Fruit fly (Drosophila melanogaster): ENCODE data around the gene CG44837.

Gene CG44837

DNA sequence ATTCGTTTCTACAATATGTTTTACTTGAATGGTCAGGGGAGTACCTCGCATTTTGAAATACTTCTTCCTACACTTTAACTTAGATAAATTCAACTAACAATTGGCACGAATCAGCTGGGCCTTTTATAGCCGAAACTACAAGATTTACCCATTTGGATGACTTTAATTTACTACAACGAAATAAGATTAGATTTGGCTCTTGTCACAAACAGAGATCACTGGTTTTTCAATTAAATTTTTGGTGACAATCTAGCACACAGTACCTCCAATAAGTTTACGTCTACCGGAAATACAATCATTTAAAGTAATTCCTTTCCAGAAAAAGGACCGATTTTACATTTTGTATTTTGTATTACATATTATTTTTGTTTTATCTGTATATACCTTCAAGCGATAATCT lies 6.1 kb upstream of the CG44837 start, which contains the start of gene CG5883:
Gene CG5883 (minus strand): TSS at position 101 of the 400 bp plus-strand sequence.
- TF ChIP-seq EcR (GFP tag; optimal IDR thresholded peaks at IDR 0.05), result no peak
- no peak for TF ChIP-seq Dll (optimal IDR thresholded peaks at IDR 0.05)
- no peak for TF ChIP-seq usp (GFP tag; optimal IDR thresholded peaks at IDR 0.05)
- no peak for TF ChIP-seq psq (optimal IDR thresholded peaks at IDR 0.05)
- no peak for TF ChIP-seq pan (optimal IDR thresholded peaks at IDR 0.05)
- TF ChIP-seq CG8478 (optimal IDR thresholded peaks at IDR 0.05), result no peak

DNA sequence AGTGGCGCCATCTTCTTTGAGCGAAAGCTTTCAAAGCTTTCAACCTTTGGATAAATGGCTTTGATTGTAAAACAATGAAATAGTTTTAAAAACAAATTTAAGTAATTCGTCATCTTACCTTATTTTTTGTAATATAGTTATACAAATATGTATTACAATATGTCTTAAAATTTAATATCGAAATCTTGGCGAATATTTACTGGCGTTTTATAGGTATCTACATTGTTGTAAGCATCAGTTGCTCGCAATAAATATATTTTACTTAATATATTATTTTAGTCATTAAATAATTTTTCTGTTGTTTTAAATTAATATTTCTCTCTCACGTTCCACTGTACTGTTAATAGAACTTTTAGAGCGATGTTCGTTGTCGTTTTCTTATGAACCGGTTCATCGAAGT lies 2.9 kb upstream of the CG44837 start, which contains the start of gene Rpt4R:
Gene Rpt4R (plus strand): TSS at position 301 of the 400 bp plus-strand sequence.
- no peak for TF ChIP-seq EcR (GFP tag; optimal IDR thresholded peaks at IDR 0.05)
- no peak for TF ChIP-seq CG8478 (optimal IDR thresholded peaks at IDR 0.05)
- no peak for TF ChIP-seq Dll (optimal IDR thresholded peaks at IDR 0.05)
- TF ChIP-seq usp (GFP tag; optimal IDR thresholded peaks at IDR 0.05), result no peak
- no peak for TF ChIP-seq pan (optimal IDR thresholded peaks at IDR 0.05)
- TF ChIP-seq psq (optimal IDR thresholded peaks at IDR 0.05), result no peak

DNA sequence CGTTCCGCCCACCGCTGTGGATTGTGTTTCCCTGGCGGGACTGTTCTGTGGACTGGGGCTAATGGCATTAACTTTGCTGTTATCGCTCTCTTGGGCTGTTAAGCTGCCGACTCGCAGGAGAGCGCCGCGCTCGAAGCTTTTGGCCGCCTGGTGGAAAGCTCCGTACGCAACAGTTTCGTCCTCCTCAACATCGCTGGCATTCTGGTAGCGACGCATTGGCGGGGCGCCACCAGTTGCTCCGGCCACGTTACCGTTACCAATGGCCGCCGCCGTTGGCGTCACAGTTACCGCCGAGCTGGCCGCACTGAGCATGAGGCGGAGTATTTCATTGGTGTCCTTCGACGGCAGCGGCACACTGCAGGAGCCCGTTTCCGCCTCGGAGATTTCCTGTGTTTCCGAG lies 1.4 kb downstream of the CG44837 start:
- TF ChIP-seq pan (optimal IDR thresholded peaks at IDR 0.05) (no peak), psq (optimal IDR thresholded peaks at IDR 0.05) (no peak), EcR (GFP tag; optimal IDR thresholded peaks at IDR 0.05) (no peak), CG8478 (optimal IDR thresholded peaks at IDR 0.05) (no peak), usp (GFP tag; optimal IDR thresholded peaks at IDR 0.05) (no peak), Dll (optimal IDR thresholded peaks at IDR 0.05) (no peak)

- TF ChIP-seq EcR (GFP tag; optimal IDR thresholded peaks at IDR 0.05), result no peak
- TF ChIP-seq usp (GFP tag; optimal IDR thresholded peaks at IDR 0.05), result no peak
- TF ChIP-seq psq (optimal IDR thresholded peaks at IDR 0.05), result no peak
- no peak for TF ChIP-seq CG8478 (optimal IDR thresholded peaks at IDR 0.05)
- TF ChIP-seq Dll (optimal IDR thresholded peaks at IDR 0.05), result no peak
- no peak for TF ChIP-seq pan (optimal IDR thresholded peaks at IDR 0.05)
These were observed 7.1 kb downstream of the CG44837 start for dm6 chr3L:11931619-11932018.

DNA sequence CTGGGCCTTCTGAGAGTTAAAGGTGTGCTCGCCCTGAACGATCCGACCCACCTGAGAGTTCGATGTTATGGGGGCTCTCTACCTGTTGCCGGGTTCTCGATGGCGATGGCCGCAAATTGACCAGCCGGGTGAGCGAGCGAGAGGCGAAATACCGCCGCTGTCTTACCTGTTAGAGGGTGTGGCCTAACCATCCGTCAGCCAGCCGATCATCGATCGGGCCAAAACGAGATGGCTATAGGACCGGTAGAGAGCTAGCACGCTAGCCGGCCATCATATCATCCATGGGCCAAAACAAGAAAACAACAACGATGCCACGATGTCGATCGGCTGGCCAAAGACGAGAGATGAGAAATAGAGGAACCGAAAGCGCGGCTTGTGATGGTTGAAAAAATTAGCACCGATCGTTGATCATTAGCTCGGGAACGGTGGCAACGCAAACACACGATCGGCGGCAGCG lies 11.4 kb downstream of the CG44837 start, which contains the start of gene byn:
Gene byn (plus strand): TSS at position 407 of the 457 bp plus-strand sequence.
- TF ChIP-seq usp (GFP tag; optimal IDR thresholded peaks at IDR 0.05) (no peak), Dll (optimal IDR thresholded peaks at IDR 0.05) (peak; percentile 35)

- TF ChIP-seq psq (optimal IDR thresholded peaks at IDR 0.05), result no peak
- TF ChIP-seq usp (GFP tag; optimal IDR thresholded peaks at IDR 0.05), result no peak
- TF ChIP-seq Dll (optimal IDR thresholded peaks at IDR 0.05), result no peak
- no peak for TF ChIP-seq pan (optimal IDR thresholded peaks at IDR 0.05)
- no peak for TF ChIP-seq EcR (GFP tag; optimal IDR thresholded peaks at IDR 0.05)
- no peak for TF ChIP-seq CG8478 (optimal IDR thresholded peaks at IDR 0.05)
These were observed 13.3 kb downstream of the CG44837 start for dm6 chr3L:11925382-11925781.

- TF ChIP-seq EcR (GFP tag; optimal IDR thresholded peaks at IDR 0.05), result no peak
- no peak for TF ChIP-seq psq (optimal IDR thresholded peaks at IDR 0.05)
- TF ChIP-seq usp (GFP tag; optimal IDR thresholded peaks at IDR 0.05), result no peak
- TF ChIP-seq CG8478 (optimal IDR thresholded peaks at IDR 0.05), result no peak
- no peak for TF ChIP-seq Dll (optimal IDR thresholded peaks at IDR 0.05)
- TF ChIP-seq pan (optimal IDR thresholded peaks at IDR 0.05), result no peak
These were observed 14.0 kb downstream of the CG44837 start, which contains the start of gene SdhAL for dm6 chr3L:11924657-11925056. Gene SdhAL (minus strand): TSS chr3L:11924757.

- TF ChIP-seq CG8478 (optimal IDR thresholded peaks at IDR 0.05) (no peak), psq (optimal IDR thresholded peaks at IDR 0.05) (no peak), usp (GFP tag; optimal IDR thresholded peaks at IDR 0.05) (no peak), Dll (optimal IDR thresholded peaks at IDR 0.05) (no peak), EcR (GFP tag; optimal IDR thresholded peaks at IDR 0.05) (no peak), pan (optimal IDR thresholded peaks at IDR 0.05) (no peak)
These were observed 17.5 kb downstream of the CG44837 start, which contains the start of gene CG11588 for dm6 chr3L:11921213-11921612. Gene CG11588 (plus strand): TSS chr3L:11921513.

DNA sequence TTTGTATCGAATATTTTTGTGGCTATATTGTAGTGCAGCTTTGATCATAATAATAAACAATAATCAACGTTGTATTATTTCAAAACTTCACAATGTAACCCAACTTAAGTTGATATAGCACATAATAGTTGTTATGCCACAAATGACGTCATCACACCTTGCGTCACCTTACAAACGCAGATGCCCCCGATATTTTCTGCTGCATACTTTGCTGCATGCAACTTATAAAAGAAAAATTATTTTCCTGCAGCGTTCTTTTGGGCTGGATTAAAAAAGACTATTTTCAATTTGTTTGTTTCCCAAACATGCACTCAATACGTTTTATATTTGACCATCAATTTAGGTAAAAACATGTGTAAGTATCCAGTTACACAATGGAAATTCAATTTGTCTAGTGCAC lies 20.5 kb downstream of the CG44837 start:
- no peak for TF ChIP-seq Dll (optimal IDR thresholded peaks at IDR 0.05)
- no peak for TF ChIP-seq pan (optimal IDR thresholded peaks at IDR 0.05)
- no peak for TF ChIP-seq psq (optimal IDR thresholded peaks at IDR 0.05)
- no peak for TF ChIP-seq CG8478 (optimal IDR thresholded peaks at IDR 0.05)
- TF ChIP-seq usp (GFP tag; optimal IDR thresholded peaks at IDR 0.05), result no peak
- TF ChIP-seq EcR (GFP tag; optimal IDR thresholded peaks at IDR 0.05), result no peak

DNA sequence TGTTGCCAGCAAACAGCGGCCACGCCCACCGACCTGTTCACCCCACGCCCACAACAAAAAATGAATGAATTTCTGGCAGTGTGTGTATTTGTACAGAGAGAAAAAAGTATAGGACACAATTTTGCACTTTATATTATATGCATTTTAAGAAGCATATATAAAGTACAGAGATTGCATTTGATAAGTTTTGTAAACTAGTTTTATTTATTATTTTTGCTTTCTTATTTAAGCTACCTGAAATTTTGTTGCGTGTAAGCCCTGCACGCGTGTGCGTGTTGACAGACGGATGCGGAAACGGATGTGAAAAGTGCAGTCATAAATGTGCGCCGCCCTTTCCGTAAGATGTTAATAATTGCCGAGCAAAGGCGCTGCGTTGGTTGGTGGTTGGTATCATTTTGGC lies 41.9 kb downstream of the CG44837 start:
- TF ChIP-seq usp (GFP tag; optimal IDR thresholded peaks at IDR 0.05) (no peak), CG8478 (optimal IDR thresholded peaks at IDR 0.05) (no peak), Dll (optimal IDR thresholded peaks at IDR 0.05) (no peak), pan (optimal IDR thresholded peaks at IDR 0.05) (no peak), psq (optimal IDR thresholded peaks at IDR 0.05) (no peak), EcR (GFP tag; optimal IDR thresholded peaks at IDR 0.05) (no peak)

DNA sequence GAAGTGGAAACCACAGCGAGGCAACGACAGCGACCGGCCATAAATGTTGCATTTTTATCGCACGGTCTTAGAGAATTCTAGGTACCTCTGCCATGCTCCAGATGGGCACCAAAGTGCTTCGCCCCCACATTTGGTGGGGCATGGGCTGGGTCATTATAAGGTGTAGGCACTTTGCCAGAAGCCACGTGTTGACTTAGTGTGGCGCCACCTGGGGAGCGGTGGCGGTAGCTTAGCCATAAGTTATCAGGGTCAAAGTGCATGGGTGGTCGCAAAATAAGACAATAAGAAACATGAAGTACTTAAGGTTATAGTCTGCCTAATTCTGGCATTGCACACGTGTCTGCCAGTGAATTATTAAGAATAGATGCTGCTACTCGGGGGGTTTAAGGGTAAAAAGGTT lies 45.9 kb downstream of the CG44837 start:
- TF ChIP-seq psq (optimal IDR thresholded peaks at IDR 0.05) (no peak), CG8478 (optimal IDR thresholded peaks at IDR 0.05) (no peak), usp (GFP tag; optimal IDR thresholded peaks at IDR 0.05) (no peak), Dll (optimal IDR thresholded peaks at IDR 0.05) (no peak), EcR (GFP tag; optimal IDR thresholded peaks at IDR 0.05) (no peak)

dm6 chr3L:11888910-11889309 lies 49.8 kb downstream of the CG44837 start, which contains the start of gene CG5897:
Gene CG5897 (minus strand): TSS chr3L:11889010.
- TF ChIP-seq EcR (GFP tag; optimal IDR thresholded peaks at IDR 0.05) (no peak), Dll (optimal IDR thresholded peaks at IDR 0.05) (no peak), psq (optimal IDR thresholded peaks at IDR 0.05) (no peak)

- no peak for TF ChIP-seq psq (optimal IDR thresholded peaks at IDR 0.05)
- TF ChIP-seq pan (optimal IDR thresholded peaks at IDR 0.05), result no peak
- no peak for TF ChIP-seq CG8478 (optimal IDR thresholded peaks at IDR 0.05)
- TF ChIP-seq Dll (optimal IDR thresholded peaks at IDR 0.05), result no peak
- TF ChIP-seq EcR (GFP tag; optimal IDR thresholded peaks at IDR 0.05), result no peak
- TF ChIP-seq usp (GFP tag; optimal IDR thresholded peaks at IDR 0.05), result no peak
These were observed 57.6 kb downstream of the CG44837 start, which contains the start of gene CCDC151 for dm6 chr3L:11881084-11881483. Gene CCDC151 (plus strand): TSS chr3L:11881384.
